Worm (Caenorhabditis elegans) whole organism, L1 larva: ENCODE data around the gene F46H5.2.

Source experiments
- Y116A8C.19 ChIP-seq: sonication (generic microtip); optimal IDR thresholded peaks from 2 replicates; lab custom pipeline; 2016; ENCODE audit warnings: missing compliant biosample characterization, missing genetic modification characterization, borderline replicate concordance
- ama-1 ChIP-seq: fragments of 150-350 bp; optimal IDR thresholded peaks from 2 replicates; lab custom pipeline; 2014
- blmp-1 ChIP-seq: fragments of 150-350 bp; optimal IDR thresholded peaks from 2 replicates; lab custom pipeline; 2014; ENCODE audit warnings: missing biosample characterization, missing genetic modification characterization
- ceh-8 ChIP-seq: fragments of 200-800 bp; sonication (Bioruptor generic); optimal IDR thresholded peaks from 2 replicates; lab custom pipeline; 2018; ENCODE audit warnings: mild to moderate bottlenecking, missing genetic modification characterization, moderate library complexity, missing compliant biosample characterization
- ces-1 ChIP-seq: fragments of 150-350 bp; optimal IDR thresholded peaks from 2 replicates; lab custom pipeline; 2014; ENCODE audit warnings: missing biosample characterization, missing genetic modification reagents, missing genetic modification characterization
- dpl-1 ChIP-seq, 3 experiments: fragments of 150-350 bp in 2 of 3; sonication (generic microtip) in 1 of 3; optimal IDR thresholded peaks; 2 replicates each; lab custom pipeline; 2014 to 2017; ENCODE audit warnings: missing biosample characterization in 3 of 3, missing genetic modification characterization in 3 of 3, missing genetic modification reagents in 3 of 3
- efl-1 ChIP-seq, 4 experiments: fragments of 150-350 bp; optimal IDR thresholded peaks in 3 of 4; peaks in 1 of 4; 1 replicate in 1 of 4; 2 replicates in 3 of 4; lab custom pipeline; 2014; ENCODE audit warnings: missing biosample characterization in 2 of 4, missing genetic modification characterization in 2 of 4, missing genetic modification reagents in 2 of 4
- efl-3 ChIP-seq: fragments of 200-800 bp; sonication (Bioruptor generic); optimal IDR thresholded peaks from 2 replicates; lab custom pipeline; 2018; ENCODE audit warnings: mild to moderate bottlenecking, missing genetic modification characterization, missing compliant biosample characterization
- egl-13 ChIP-seq: sonication (generic microtip); optimal IDR thresholded peaks from 2 replicates; lab custom pipeline; 2016; ENCODE audit warnings: missing genotype, missing genetic modification reagents, missing genetic modification characterization, missing compliant biosample characterization
- egl-27 ChIP-seq, 2 experiments: fragments of 150-350 bp in 1 of 2; sonication (generic microtip); optimal IDR thresholded peaks; 3 replicates each; lab custom pipeline; 2017 to 2018; ENCODE audit warnings: missing biosample characterization in 2 of 2, missing genetic modification characterization in 2 of 2, missing genetic modification reagents in 2 of 2
- elt-2 ChIP-seq: sonication (generic microtip); optimal IDR thresholded peaks from 2 replicates; lab custom pipeline; 2016; ENCODE audit warnings: missing genetic modification characterization, mild to moderate bottlenecking, inconsistent platforms, missing compliant biosample characterization, missing genetic modification reagents
- elt-3 ChIP-seq, 6 experiments: fragments of 150-350 bp in 1 of 6; sonication (generic microtip); optimal IDR thresholded peaks; 2 replicates each; lab custom pipeline; 2017 to 2018; ENCODE audit warnings: missing biosample characterization in 6 of 6, missing genetic modification characterization in 6 of 6, inconsistent platforms in 1 of 6
- fkh-10 ChIP-seq: sonication (generic microtip); optimal IDR thresholded peaks from 2 replicates; lab custom pipeline; 2017; ENCODE audit warnings: missing biosample characterization, missing genetic modification reagents, missing genetic modification characterization
- fos-1 ChIP-seq: fragments of 150-350 bp; optimal IDR thresholded peaks from 2 replicates; lab custom pipeline; 2014; ENCODE audit warnings: missing biosample characterization, missing genetic modification characterization
- grh-1 ChIP-seq: fragments of 200-800 bp; sonication (Bioruptor generic); IDR thresholded peaks from 2 replicates; pipeline ENCODE4 v1.3.6; 2022; ENCODE audit warnings: missing genetic modification reagents, missing genetic modification characterization, missing compliant biosample characterization
- hlh-4 ChIP-seq: sonication (generic microtip); optimal IDR thresholded peaks from 2 replicates; lab custom pipeline; 2016; ENCODE audit warnings: mild to moderate bottlenecking, missing genetic modification characterization, missing compliant biosample characterization
- isw-1 ChIP-seq: fragments of 200-800 bp; sonication (Bioruptor generic); IDR thresholded peaks from 2 replicates; pipeline ENCODE4 v1.3.6; 2022; ENCODE audit warnings: missing genetic modification characterization, missing compliant biosample characterization
- jun-1 ChIP-seq: fragments of 150-350 bp; optimal IDR thresholded peaks from 2 replicates; lab custom pipeline; 2014; ENCODE audit warnings: missing biosample characterization, missing genetic modification reagents, missing genetic modification characterization
- lin-14 ChIP-seq: fragments of 200-800 bp; sonication (Bioruptor generic); optimal IDR thresholded peaks from 2 replicates; lab custom pipeline; 2018; ENCODE audit warnings: mild to moderate bottlenecking, missing genetic modification characterization, moderate library complexity, missing compliant biosample characterization
- lin-35 ChIP-seq, 2 experiments: fragments of 150-350 bp; optimal IDR thresholded peaks; 2 replicates each; lab custom pipeline; 2014; ENCODE audit warnings: missing biosample characterization in 2 of 2, missing genetic modification characterization in 2 of 2, missing genetic modification reagents in 2 of 2
- mab-9 ChIP-seq: fragments of 200-800 bp; sonication (Bioruptor generic); IDR thresholded peaks from 2 replicates; pipeline ENCODE4 v1.3.6; 2022; ENCODE audit warnings: missing genetic modification reagents, missing genetic modification characterization, missing compliant biosample characterization
- mdl-1 ChIP-seq, 2 experiments: fragments of 150-350 bp; optimal IDR thresholded peaks; 2 replicates each; lab custom pipeline; 2014 to 2017; ENCODE audit warnings: missing biosample characterization in 2 of 2, missing genetic modification characterization in 2 of 2, inconsistent platforms in 1 of 2
- mef-2 ChIP-seq: fragments of 150-350 bp; optimal IDR thresholded peaks from 2 replicates; lab custom pipeline; 2014; ENCODE audit warnings: missing biosample characterization, missing genetic modification characterization
- mep-1 ChIP-seq: fragments of 150-350 bp; optimal IDR thresholded peaks from 2 replicates; lab custom pipeline; 2014; ENCODE audit warnings: missing biosample characterization, missing genetic modification characterization
- nhr-12 ChIP-seq: sonication (generic microtip); optimal IDR thresholded peaks from 2 replicates; lab custom pipeline; 2017; ENCODE audit warnings: missing biosample characterization, missing genetic modification characterization
- nhr-19 ChIP-seq: fragments of 200-800 bp; sonication (Bioruptor generic); conservative IDR thresholded peaks from 2 replicates; pipeline ENCODE4 v1.3.6; 2022; ENCODE audit warnings: missing genetic modification characterization, missing compliant biosample characterization
- nhr-20 ChIP-seq: sonication (generic microtip); optimal IDR thresholded peaks from 2 replicates; lab custom pipeline; 2016; ENCODE audit warnings: mild to moderate bottlenecking, missing genetic modification characterization, missing compliant biosample characterization
- nhr-237 ChIP-seq: fragments of 150-350 bp; optimal IDR thresholded peaks from 2 replicates; lab custom pipeline; 2014; ENCODE audit warnings: missing biosample characterization, missing genetic modification characterization
- nhr-47 ChIP-seq: sonication (generic microtip); optimal IDR thresholded peaks from 2 replicates; lab custom pipeline; 2016; ENCODE audit warnings: mild to moderate bottlenecking, missing genetic modification characterization, moderate library complexity, missing compliant biosample characterization
- nhr-71 ChIP-seq: sonication (generic microtip); optimal IDR thresholded peaks from 2 replicates; lab custom pipeline; 2016; ENCODE audit warnings: mild to moderate bottlenecking, missing genetic modification characterization, moderate library complexity, missing compliant biosample characterization
- nhr-84 ChIP-seq: sonication (generic microtip); optimal IDR thresholded peaks from 2 replicates; lab custom pipeline; 2017; ENCODE audit warnings: missing biosample characterization, missing genetic modification characterization
- nhr-85 ChIP-seq: sonication (generic microtip); peaks from one replicate; lab custom pipeline; 2016; ENCODE audit warnings: missing genetic modification characterization, inconsistent platforms, missing compliant biosample characterization
- nhr-90 ChIP-seq: sonication (generic microtip); optimal IDR thresholded peaks from 2 replicates; lab custom pipeline; 2016; ENCODE audit warnings: mild to moderate bottlenecking, missing genetic modification characterization, missing compliant biosample characterization; ENCODE audit not compliant: poor library complexity
- pag-3 ChIP-seq: sonication (generic microtip); optimal IDR thresholded peaks from 2 replicates; lab custom pipeline; 2017; ENCODE audit warnings: missing genetic modification characterization, mild to moderate bottlenecking, missing compliant biosample characterization, antibody characterized with exemption, borderline replicate concordance; ENCODE audit not compliant: insufficient read depth
- pax-3 ChIP-seq: fragments of 200-800 bp; sonication (Bioruptor generic); optimal IDR thresholded peaks from 2 replicates; lab custom pipeline; 2018; ENCODE audit warnings: mild to moderate bottlenecking, missing genetic modification characterization, moderate library complexity, missing compliant biosample characterization
- pqm-1 ChIP-seq: sonication (generic microtip); optimal IDR thresholded peaks from 3 replicates; lab custom pipeline; 2017; ENCODE audit warnings: missing biosample characterization, missing genetic modification characterization
- rnt-1 ChIP-seq: sonication (generic microtip); optimal IDR thresholded peaks from 2 replicates; lab custom pipeline; 2016; ENCODE audit warnings: mild to moderate bottlenecking, missing genetic modification characterization, moderate library complexity, missing compliant biosample characterization
- skn-1 ChIP-seq: fragments of 150-350 bp; optimal IDR thresholded peaks from 2 replicates; lab custom pipeline; 2014; ENCODE audit warnings: missing biosample characterization, missing genetic modification characterization
- snpc-4 ChIP-seq: fragments of 150-350 bp; optimal IDR thresholded peaks from 2 replicates; lab custom pipeline; 2014; ENCODE audit warnings: missing biosample characterization, missing genetic modification characterization
- snu-23 ChIP-seq: sonication (generic microtip); optimal IDR thresholded peaks from 2 replicates; lab custom pipeline; 2016; ENCODE audit warnings: missing genetic modification characterization, missing compliant biosample characterization
- sox-4 ChIP-seq: sonication (generic microtip); optimal IDR thresholded peaks from 2 replicates; lab custom pipeline; 2016; ENCODE audit warnings: missing genetic modification characterization, missing compliant biosample characterization
- swsn-7 ChIP-seq: sonication (generic microtip); optimal IDR thresholded peaks from 2 replicates; lab custom pipeline; 2016; ENCODE audit warnings: missing genetic modification characterization, missing compliant biosample characterization
- tbx-2 ChIP-seq: sonication (generic microtip); optimal IDR thresholded peaks from 2 replicates; lab custom pipeline; 2016; ENCODE audit warnings: missing genetic modification characterization, missing compliant biosample characterization
- unc-62 ChIP-seq: fragments of 150-350 bp; optimal IDR thresholded peaks from 2 replicates; lab custom pipeline; 2014; ENCODE audit warnings: missing biosample characterization, missing genetic modification reagents, missing genetic modification characterization
- vab-15 ChIP-seq: sonication (generic microtip); optimal IDR thresholded peaks from 2 replicates; lab custom pipeline; 2017; ENCODE audit warnings: missing genotype, mild to moderate bottlenecking, missing genetic modification characterization, missing compliant biosample characterization
- xbp-1 ChIP-seq: sonication (generic microtip); optimal IDR thresholded peaks from 2 replicates; lab custom pipeline; 2016; ENCODE audit warnings: missing genetic modification characterization, missing compliant biosample characterization
- ztf-11 ChIP-seq, 2 experiments: sonication (generic microtip); optimal IDR thresholded peaks; 2 replicates each; lab custom pipeline; 2016 to 2017; ENCODE audit warnings: missing genetic modification characterization in 2 of 2, missing biosample characterization in 1 of 2, missing compliant biosample characterization in 1 of 2
- ztf-4 ChIP-seq: fragments of 150-350 bp; optimal IDR thresholded peaks from 2 replicates; lab custom pipeline; 2014; ENCODE audit warnings: missing biosample characterization, missing genetic modification characterization

F46H5.2 gene

ce11 chrX:7242119-7242518 is 23.3 kb upstream of the F46H5.2 start (continued):
- peak; percentile 30 for TF ChIP-seq mep-1
- peak; percentile 63 for TF ChIP-seq nhr-20 (tag; lab: Kevin White, UChicago)
- TF ChIP-seq, all 84 proteins: peak for 16

ce11 chrX:7242878-7243277 is 22.6 kb upstream of the F46H5.2 start, which contains the start of gene F46H5.7:
TSS of gene F46H5.7 (minus strand) at chrX:7242983.
- TF ChIP-seq blmp-1 (tag; lab: Kevin White, UChicago) (peak; percentile 47), snu-23 (peak; percentile 15), jun-1 (tag; lab: Kevin White, UChicago) (no peak), lin-14 (GFP tag; lab: Kevin White, UChicago) (peak; percentile 54), nhr-85 (tag; lab: Kevin White, UChicago) (peak; percentile 73), elt-3 (tag; optimal IDR thresholded peaks at IDR 0.05; lab: Kevin White, UChicago) (peak in 1 of 6 experiments; percentile 15)

ce11 chrX:7244756-7245155 is 20.7 kb upstream of the F46H5.2 start:
- no peak for TF ChIP-seq rnt-1 (tag; lab: Kevin White, UChicago)
- TF ChIP-seq nhr-237 (tag; lab: Kevin White, UChicago): no peak
- TF ChIP-seq pag-3 (tag; lab: Kevin White, UChicago): no peak
- peak; percentile 16 for TF ChIP-seq nhr-20 (tag; lab: Kevin White, UChicago)
- peak in 1 of 2 experiments; percentile 48 for TF ChIP-seq lin-35 (GFP tag; optimal IDR thresholded peaks at IDR 0.05; lab: Kevin White, UChicago)
- TF ChIP-seq elt-3 (tag; optimal IDR thresholded peaks at IDR 0.05; lab: Kevin White, UChicago): peak in 1 of 6 experiments; percentile 10
- no peak for TF ChIP-seq efl-1 (optimal IDR thresholded peaks at IDR 0.05; lab: Kevin White, UChicago)
- TF ChIP-seq efl-1 (GFP tag; optimal IDR thresholded peaks at IDR 0.05 in 1 of 2; lab: Kevin White, UChicago): peak in 1 of 2 experiments; percentile 32
- no peak for TF ChIP-seq ces-1
- no peak for TF ChIP-seq hlh-4 (tag; lab: Kevin White, UChicago)
- peak; percentile 90 for TF ChIP-seq elt-2 (tag; lab: Kevin White, UChicago)
- no peak for TF ChIP-seq dpl-1 (GFP tag; optimal IDR thresholded peaks at IDR 0.05; lab: Kevin White, UChicago)
- no peak for TF ChIP-seq ama-1 (lab: Kevin White, UChicago)
- TF ChIP-seq pax-3 (tag; lab: Kevin White, UChicago): no peak
- TF ChIP-seq lin-14 (GFP tag; lab: Kevin White, UChicago): peak; percentile 26
- TF ChIP-seq nhr-85 (tag; lab: Kevin White, UChicago): no peak
- peak; percentile 37 for TF ChIP-seq pqm-1 (tag; lab: Kevin White, UChicago)
- TF ChIP-seq sox-4 (tag; lab: Kevin White, UChicago): no peak
- TF ChIP-seq Y116A8C.19 (tag; lab: Kevin White, UChicago): no peak
- TF ChIP-seq fkh-10 (GFP tag; lab: Kevin White, UChicago): no peak
- TF ChIP-seq ztf-11 (tag; optimal IDR thresholded peaks at IDR 0.05; lab: Kevin White, UChicago): no peak
- no peak for TF ChIP-seq fos-1 (tag; lab: Kevin White, UChicago)
- TF ChIP-seq xbp-1: no peak
- TF ChIP-seq egl-27 (tag; optimal IDR thresholded peaks at IDR 0.05; lab: Kevin White, UChicago): no peak
- no peak for TF ChIP-seq ztf-4 (tag; lab: Kevin White, UChicago)
- no peak for TF ChIP-seq nhr-19 (GFP tag; lab: Robert Waterston, UW)
- TF ChIP-seq nhr-71 (tag; lab: Kevin White, UChicago): no peak
- TF ChIP-seq mef-2 (tag; lab: Kevin White, UChicago): no peak
- no peak for TF ChIP-seq nhr-47 (tag; lab: Kevin White, UChicago)
- no peak for TF ChIP-seq ceh-8
- no peak for TF ChIP-seq nhr-84 (tag; lab: Kevin White, UChicago)
- peak; percentile 28 for TF ChIP-seq nhr-90 (tag; lab: Kevin White, UChicago)
- TF ChIP-seq snu-23: no peak
- TF ChIP-seq unc-62 (GFP tag; lab: Kevin White, UChicago): no peak
- no peak for TF ChIP-seq snpc-4
- TF ChIP-seq tbx-2 (tag; lab: Kevin White, UChicago): no peak
- TF ChIP-seq mab-9 (GFP tag; lab: Robert Waterston, UW): no peak
- TF ChIP-seq vab-15 (tag; lab: Kevin White, UChicago): no peak
- no peak for TF ChIP-seq swsn-7
- TF ChIP-seq mdl-1 (tag; optimal IDR thresholded peaks at IDR 0.05; lab: Kevin White, UChicago): no peak
- no peak for TF ChIP-seq efl-3 (GFP tag; lab: Kevin White, UChicago)
- TF ChIP-seq nhr-12 (tag; lab: Kevin White, UChicago): no peak
- no peak for TF ChIP-seq grh-1 (GFP tag; lab: Robert Waterston, UW)
- no peak for TF ChIP-seq isw-1
- no peak for TF ChIP-seq skn-1
- TF ChIP-seq egl-13: no peak
